Fruit fly (Drosophila melanogaster): Measurements from ENCODE around the gene CG13060.

CG13060 gene

dm6 chr3L:16364182-16364581, 44.5 kb downstream of the CG13060 start (continued):
- TF ChIP-seq dl (GFP tag; optimal IDR thresholded peaks at IDR 0.05; ENCODE audit: insufficient read depth in 1 of 2, partially characterized antibody in 2 of 2) (no peak), CG32264 (GFP tag; optimal IDR thresholded peaks at IDR 0.05) (peak; percentile 25), rgr (GFP tag; optimal IDR thresholded peaks at IDR 0.05) (peak; percentile 70)

- TF ChIP-seq CG9705 (GFP tag; optimal IDR thresholded peaks at IDR 0.05) = no peak
- no peak for TF ChIP-seq psq (GFP tag; optimal IDR thresholded peaks at IDR 0.05)
- TF ChIP-seq Sp1 (GFP tag; optimal IDR thresholded peaks at IDR 0.05) = no peak
- no peak for TF ChIP-seq N (GFP tag; optimal IDR thresholded peaks at IDR 0.05)
- TF ChIP-seq h (GFP tag; optimal IDR thresholded peaks at IDR 0.05) = no peak
- TF ChIP-seq HLH106 (tag; optimal IDR thresholded peaks at IDR 0.05) = no peak
- no peak for TF ChIP-seq fru (GFP tag; optimal IDR thresholded peaks at IDR 0.05)
- no peak for TF ChIP-seq Jra (GFP tag; optimal IDR thresholded peaks at IDR 0.05)
- no peak for TF ChIP-seq ey (GFP tag; optimal IDR thresholded peaks at IDR 0.05)
- TF ChIP-seq Mio (GFP tag; optimal IDR thresholded peaks at IDR 0.05) = no peak
- no peak for TF ChIP-seq tai (GFP tag; optimal IDR thresholded peaks at IDR 0.05)
- TF ChIP-seq Hr83 (GFP tag; optimal IDR thresholded peaks at IDR 0.05; ENCODE audit: poor library complexity, severe bottlenecking) = no peak
- no peak for TF ChIP-seq woc (GFP tag; optimal IDR thresholded peaks at IDR 0.05)
These were observed 44.9 kb downstream of the CG13060 start, which contains the start of gene Cpr72Eb for dm6 chr3L:16364599-16364998. Cpr72Eb (plus strand) TSS chr3L:16364899.

dm6 chr3L:16367240-16367639, 47.6 kb downstream of the CG13060 start, which contains the start of gene Cpr72Ec:
Cpr72Ec (minus strand) TSS chr3L:16367340.
- TF ChIP-seq rgr (GFP tag; optimal IDR thresholded peaks at IDR 0.05) (no peak), N (GFP tag; optimal IDR thresholded peaks at IDR 0.05) (no peak), dl (GFP tag; optimal IDR thresholded peaks at IDR 0.05; ENCODE audit: insufficient read depth in 1 of 2, partially characterized antibody in 2 of 2) (no peak), dsf (GFP tag; optimal IDR thresholded peaks at IDR 0.05; ENCODE audit: borderline replicate concordance) (no peak), Sp1 (GFP tag; optimal IDR thresholded peaks at IDR 0.05) (no peak), Rel (GFP tag; optimal IDR thresholded peaks at IDR 0.05) (no peak), Rel (tag; optimal IDR thresholded peaks at IDR 0.05) (no peak), Dif (GFP tag; optimal IDR thresholded peaks at IDR 0.05; ENCODE audit: partially characterized antibody) (no peak), Abd-B (GFP tag; optimal IDR thresholded peaks at IDR 0.05) (no peak), CG32264 (GFP tag; optimal IDR thresholded peaks at IDR 0.05) (no peak), sv (GFP tag; optimal IDR thresholded peaks at IDR 0.05) (no peak), CrebA (GFP tag; optimal IDR thresholded peaks at IDR 0.05; ENCODE audit: borderline replicate concordance) (no peak), br (GFP tag; optimal IDR thresholded peaks at IDR 0.05) (no peak), Hnf4 (GFP tag; optimal IDR thresholded peaks at IDR 0.05) (no peak)

- no peak for TF ChIP-seq CrebA (GFP tag; optimal IDR thresholded peaks at IDR 0.05; ENCODE audit: borderline replicate concordance)
- no peak for TF ChIP-seq Rel (GFP tag; optimal IDR thresholded peaks at IDR 0.05)
- TF ChIP-seq Rel (tag; optimal IDR thresholded peaks at IDR 0.05) = no peak
- no peak for TF ChIP-seq h (GFP tag; optimal IDR thresholded peaks at IDR 0.05)
- no peak for TF ChIP-seq CG9705 (GFP tag; optimal IDR thresholded peaks at IDR 0.05)
- TF ChIP-seq rgr (GFP tag; optimal IDR thresholded peaks at IDR 0.05) = no peak
- TF ChIP-seq CG32264 (GFP tag; optimal IDR thresholded peaks at IDR 0.05) = no peak
- TF ChIP-seq GATAd (GFP tag; optimal IDR thresholded peaks at IDR 0.05) = no peak
- TF ChIP-seq N (GFP tag; optimal IDR thresholded peaks at IDR 0.05) = no peak
- TF ChIP-seq sage (GFP tag; optimal IDR thresholded peaks at IDR 0.05) = no peak
- TF ChIP-seq Dif (GFP tag; optimal IDR thresholded peaks at IDR 0.05; ENCODE audit: partially characterized antibody) = no peak
- no peak for TF ChIP-seq lola (GFP tag; optimal IDR thresholded peaks at IDR 0.05)
- TF ChIP-seq ey (GFP tag; optimal IDR thresholded peaks at IDR 0.05) = no peak
These were observed 48.5 kb downstream of the CG13060 start, which contains the start of gene CG4842 for dm6 chr3L:16368199-16368598. CG4842 (plus strand) TSS chr3L:16368389.

- TF ChIP-seq rgr (GFP tag; optimal IDR thresholded peaks at IDR 0.05) (no peak), Vsx2 (GFP tag; optimal IDR thresholded peaks at IDR 0.05; ENCODE audit: partially characterized antibody) (no peak), Hnf4 (GFP tag; optimal IDR thresholded peaks at IDR 0.05) (no peak), ey (GFP tag; optimal IDR thresholded peaks at IDR 0.05) (no peak), foxo (GFP tag; optimal IDR thresholded peaks at IDR 0.05) (no peak), sv (GFP tag; optimal IDR thresholded peaks at IDR 0.05) (no peak), sage (GFP tag; optimal IDR thresholded peaks at IDR 0.05) (no peak), h (GFP tag; optimal IDR thresholded peaks at IDR 0.05) (no peak), jim (GFP tag; optimal IDR thresholded peaks at IDR 0.05) (no peak), CG32264 (GFP tag; optimal IDR thresholded peaks at IDR 0.05) (no peak), psq (GFP tag; optimal IDR thresholded peaks at IDR 0.05) (no peak), CG9705 (GFP tag; optimal IDR thresholded peaks at IDR 0.05) (no peak), pan (optimal IDR thresholded peaks at IDR 0.05) (no peak), dmrt93B (GFP tag; optimal IDR thresholded peaks at IDR 0.05) (no peak), dsf (GFP tag; optimal IDR thresholded peaks at IDR 0.05; ENCODE audit: borderline replicate concordance) (no peak), Hr83 (GFP tag; optimal IDR thresholded peaks at IDR 0.05; ENCODE audit: poor library complexity, severe bottlenecking) (no peak), Myc (optimal IDR thresholded peaks at IDR 0.05) (no peak), GATAd (GFP tag; optimal IDR thresholded peaks at IDR 0.05) (no peak)
These were observed 49.9 kb downstream of the CG13060 start, which contains the start of gene CG18814 for dm6 chr3L:16369526-16369925. CG18814 (plus strand) TSS chr3L:16369826.

All from whole organism, wandering third instar larva.